Fruit fly (Drosophila melanogaster) whole organism, embryonic: ENCODE measurements around the gene Cyp4ac2.

Experiments used
- Abd-B ChIP-seq: fragments of 200-800 bp; sonication (Bioruptor generic); optimal IDR thresholded peaks from 2 replicates; lab custom pipeline; 2018; ENCODE audit warnings: missing biosample characterization, mild to moderate bottlenecking, missing genetic modification characterization, moderate library complexity
- Awh ChIP-seq: fragments of 200-800 bp; sonication (Bioruptor generic); IDR thresholded peaks from 2 replicates; pipeline ENCODE4, ENCODE4 v1.3.6; 2022; ENCODE audit warnings: missing biosample characterization, missing genetic modification characterization
- CG10267 ChIP-seq: fragments of 200-800 bp; sonication (Bioruptor generic); optimal IDR thresholded peaks from 2 replicates; lab custom pipeline; 2018; ENCODE audit warnings: missing biosample characterization, mild to moderate bottlenecking, missing genetic modification characterization, moderate library complexity
- CG11093 ChIP-seq: fragments of 200-800 bp; sonication (Bioruptor generic); IDR thresholded peaks from 3 replicates; pipeline ENCODE4 v1.3.6; 2022; ENCODE audit warnings: missing biosample characterization, missing genetic modification characterization
- CG11504 ChIP-seq: fragments of 200-800 bp; sonication (Bioruptor generic); optimal IDR thresholded peaks from 3 replicates; lab custom pipeline; 2019; ENCODE audit warnings: missing biosample characterization, mild to moderate bottlenecking, missing genetic modification characterization, moderate library complexity
- CG12769 ChIP-seq: fragments of 200-800 bp; sonication (Bioruptor generic); optimal IDR thresholded peaks from 2 replicates; lab custom pipeline; 2019; ENCODE audit warnings: missing biosample characterization, mild to moderate bottlenecking, missing genetic modification characterization, moderate library complexity
- CG13894 ChIP-seq: fragments of 200-800 bp; sonication (Bioruptor generic); optimal IDR thresholded peaks from 3 replicates; lab custom pipeline; 2018; ENCODE audit warnings: missing biosample characterization, mild to moderate bottlenecking, missing genetic modification characterization, moderate library complexity
- CG14965 ChIP-seq: fragments of 200-800 bp; sonication (Bioruptor generic); optimal IDR thresholded peaks from 2 replicates; lab custom pipeline; 2016; ENCODE audit warnings: missing biosample characterization, missing genetic modification characterization, borderline replicate concordance
- CG15269 ChIP-seq: fragments of 200-800 bp; sonication (Bioruptor generic); optimal IDR thresholded peaks from 2 replicates; lab custom pipeline; 2018; ENCODE audit warnings: missing biosample characterization, mild to moderate bottlenecking, missing genetic modification characterization, moderate library complexity
- CG1603 ChIP-seq: fragments of 200-800 bp; sonication (Bioruptor generic); optimal IDR thresholded peaks from 2 replicates; lab custom pipeline; 2019; ENCODE audit warnings: missing biosample characterization, mild to moderate bottlenecking, missing genetic modification characterization, moderate library complexity
- CG1647 ChIP-seq: fragments of 200-800 bp; sonication (Bioruptor generic); optimal IDR thresholded peaks from 3 replicates; lab custom pipeline; 2016; ENCODE audit warnings: missing biosample characterization, missing genetic modification characterization
- CG17361 ChIP-seq: fragments of 200-800 bp; sonication (Bioruptor generic); IDR thresholded peaks from 3 replicates; pipeline ENCODE4 v1.3.6; 2022; ENCODE audit warnings: missing biosample characterization, missing genetic modification characterization
- CG18011 ChIP-seq: fragments of 200-800 bp; sonication (Bioruptor generic); optimal IDR thresholded peaks from 2 replicates; lab custom pipeline; 2017; ENCODE audit warnings: missing biosample characterization, missing genetic modification characterization, mild to moderate bottlenecking, moderate library complexity, missing genotype
- CG18599 ChIP-seq: fragments of 200-800 bp; sonication (Bioruptor generic); optimal IDR thresholded peaks from 3 replicates; lab custom pipeline; 2017; ENCODE audit warnings: missing biosample characterization, missing genetic modification characterization, mild to moderate bottlenecking, moderate library complexity, missing genetic modification reagents
- CG18619 ChIP-seq: fragments of 200-800 bp; sonication (Bioruptor generic); optimal IDR thresholded peaks from 3 replicates; lab custom pipeline; 2017; ENCODE audit warnings: missing biosample characterization, mild to moderate bottlenecking, missing genetic modification characterization
- CG3847 ChIP-seq: fragments of 200-800 bp; sonication (Bioruptor generic); IDR thresholded peaks from 2 replicates; pipeline ENCODE4 v1.3.6; 2022; ENCODE audit warnings: missing biosample characterization, missing genetic modification characterization
- CG6683 ChIP-seq: fragments of 200-800 bp; sonication (Bioruptor generic); optimal IDR thresholded peaks from 2 replicates; lab custom pipeline; 2017; ENCODE audit warnings: missing biosample characterization, mild to moderate bottlenecking, missing genetic modification characterization, missing genetic modification reagents
- CG7987 ChIP-seq: fragments of 200-800 bp; sonication (Bioruptor generic); optimal IDR thresholded peaks from 2 replicates; lab custom pipeline; 2018; ENCODE audit warnings: missing biosample characterization, mild to moderate bottlenecking, missing genetic modification characterization, moderate library complexity
- CG8359 ChIP-seq: fragments of 200-800 bp; sonication (Bioruptor generic); optimal IDR thresholded peaks from 2 replicates; lab custom pipeline; 2017; ENCODE audit warnings: missing biosample characterization, mild to moderate bottlenecking, missing genetic modification characterization, borderline replicate concordance
- CG9609 ChIP-seq: fragments of 200-800 bp; sonication (Bioruptor generic); optimal IDR thresholded peaks from 3 replicates; lab custom pipeline; 2016; ENCODE audit warnings: missing biosample characterization, missing genetic modification characterization
- CG9727 ChIP-seq: fragments of 200-800 bp; sonication (Bioruptor generic); optimal IDR thresholded peaks from 3 replicates; lab custom pipeline; 2017; ENCODE audit warnings: missing biosample characterization, mild to moderate bottlenecking, missing genetic modification characterization
- CG9817 ChIP-seq: fragments of 200-800 bp; sonication (Bioruptor generic); optimal IDR thresholded peaks from 2 replicates; lab custom pipeline; 2018; ENCODE audit warnings: missing biosample characterization, mild to moderate bottlenecking, missing genetic modification characterization, moderate library complexity
- Dip2 ChIP-seq: fragments of 200-800 bp; sonication (Bioruptor generic); IDR thresholded peaks from 2 replicates; pipeline ENCODE4 v1.3.6; 2022; ENCODE audit warnings: missing biosample characterization, missing genetic modification characterization
- GATAe ChIP-seq: fragments of 200-800 bp; sonication (Bioruptor generic); conservative IDR thresholded peaks from 2 replicates; pipeline ENCODE4 v1.3.6; 2022; ENCODE audit warnings: missing biosample characterization, missing genetic modification characterization
- Gug ChIP-seq: fragments of 200-800 bp; sonication (Bioruptor generic); IDR thresholded peaks from 4 replicates; pipeline ENCODE4 v1.3.6; 2022; ENCODE audit warnings: missing biosample characterization, missing genetic modification characterization
- HLH4C ChIP-seq: fragments of 200-800 bp; sonication (Bioruptor generic); IDR thresholded peaks from 3 replicates; pipeline ENCODE4 v1.3.6; 2022; ENCODE audit warnings: missing biosample characterization, missing genetic modification characterization; ENCODE audit not compliant: partially characterized antibody
- Hr39 ChIP-seq: fragments of >200 bp; optimal IDR thresholded peaks from 2 replicates; lab custom pipeline; 2017
- Hsf ChIP-seq: fragments of 200-800 bp; sonication (Bioruptor generic); optimal IDR thresholded peaks from 3 replicates; lab custom pipeline; 2016; ENCODE audit warnings: missing biosample characterization, missing genetic modification characterization
- Med ChIP-seq: fragments of 200-800 bp; sonication (Bioruptor generic); peaks from one replicate; lab custom pipeline; 2016; ENCODE audit warnings: missing biosample characterization, missing genetic modification characterization, mild to moderate bottlenecking, inconsistent platforms, moderate library complexity
- Sox102F ChIP-seq: fragments of 200-800 bp; sonication (Bioruptor generic); optimal IDR thresholded peaks from 2 replicates; lab custom pipeline; 2018; ENCODE audit warnings: missing biosample characterization, mild to moderate bottlenecking, missing genetic modification characterization, moderate library complexity
- Sry-β ChIP-seq: fragments of 200-800 bp; sonication (Bioruptor generic); optimal IDR thresholded peaks from 2 replicates; lab custom pipeline; 2018; ENCODE audit warnings: missing biosample characterization, mild to moderate bottlenecking, missing genetic modification characterization, moderate library complexity
- Stat92E ChIP-seq, 3 experiments: fragments of >200 bp in 2 of 3; fragments of 200-800 bp in 1 of 3; sonication (Bioruptor generic) in 1 of 3; optimal IDR thresholded peaks; 2 replicates each; lab custom pipeline; 2017 to 2019; ENCODE audit warnings: missing biosample characterization in 3 of 3, missing genetic modification characterization in 3 of 3, mild to moderate bottlenecking in 1 of 3, moderate library complexity in 1 of 3
- Xrp1 ChIP-seq: fragments of 200-800 bp; sonication (Bioruptor generic); IDR thresholded peaks from 2 replicates; pipeline ENCODE4 v1.3.6; 2022; ENCODE audit warnings: missing biosample characterization, missing genetic modification characterization
- abd-A ChIP-seq: fragments of 200-800 bp; sonication (Bioruptor generic); optimal IDR thresholded peaks from 3 replicates; lab custom pipeline; 2019; ENCODE audit warnings: missing biosample characterization, mild to moderate bottlenecking, missing genetic modification characterization, moderate library complexity
- ara ChIP-seq: fragments of 200-800 bp; sonication (Bioruptor generic); IDR thresholded peaks from 2 replicates; pipeline ENCODE4 v1.3.6; 2022; ENCODE audit warnings: missing biosample characterization, missing genetic modification characterization
- btn ChIP-seq: fragments of 200-800 bp; sonication (Bioruptor generic); optimal IDR thresholded peaks from 2 replicates; lab custom pipeline; 2016; ENCODE audit warnings: missing biosample characterization, missing genetic modification characterization
- cad ChIP-seq: fragments of >200 bp; optimal IDR thresholded peaks from 2 replicates; lab custom pipeline; 2017; ENCODE audit warnings: missing biosample characterization, missing genetic modification characterization
- da ChIP-seq: fragments of 200-800 bp; sonication (Bioruptor generic); optimal IDR thresholded peaks from 2 replicates; lab custom pipeline; 2016; ENCODE audit warnings: missing biosample characterization, missing genetic modification characterization
- esg ChIP-seq: fragments of 200-800 bp; sonication (Bioruptor generic); conservative IDR thresholded peaks from 2 replicates; pipeline ENCODE4 v1.3.6; 2022; ENCODE audit warnings: missing biosample characterization, missing genetic modification characterization
- oc ChIP-seq: fragments of 200-800 bp; sonication (Bioruptor generic); optimal IDR thresholded peaks from 2 replicates; lab custom pipeline; 2018; ENCODE audit warnings: missing biosample characterization, mild to moderate bottlenecking, missing genetic modification characterization, moderate library complexity
- sug ChIP-seq: fragments of 200-800 bp; optimal IDR thresholded peaks from 2 replicates; lab custom pipeline; 2019; ENCODE audit warnings: missing biosample characterization, mild to moderate bottlenecking, missing genetic modification characterization, moderate library complexity
- tin ChIP-seq: fragments of 200-800 bp; sonication (Bioruptor generic); optimal IDR thresholded peaks from 3 replicates; lab custom pipeline; 2016; ENCODE audit warnings: missing biosample characterization, missing genetic modification characterization
- vvl ChIP-seq: fragments of 200-800 bp; sonication (Bioruptor generic); IDR thresholded peaks from 2 replicates; pipeline ENCODE4 v1.3.6; 2022; ENCODE audit warnings: missing biosample characterization, missing genetic modification characterization
- zfh1 ChIP-seq: fragments of 200-800 bp; sonication (Bioruptor generic); IDR thresholded peaks from 3 replicates; pipeline ENCODE4 v1.3.6; 2022; ENCODE audit warnings: missing biosample characterization, missing genetic modification characterization

The Cyp4ac2 gene

DNA sequence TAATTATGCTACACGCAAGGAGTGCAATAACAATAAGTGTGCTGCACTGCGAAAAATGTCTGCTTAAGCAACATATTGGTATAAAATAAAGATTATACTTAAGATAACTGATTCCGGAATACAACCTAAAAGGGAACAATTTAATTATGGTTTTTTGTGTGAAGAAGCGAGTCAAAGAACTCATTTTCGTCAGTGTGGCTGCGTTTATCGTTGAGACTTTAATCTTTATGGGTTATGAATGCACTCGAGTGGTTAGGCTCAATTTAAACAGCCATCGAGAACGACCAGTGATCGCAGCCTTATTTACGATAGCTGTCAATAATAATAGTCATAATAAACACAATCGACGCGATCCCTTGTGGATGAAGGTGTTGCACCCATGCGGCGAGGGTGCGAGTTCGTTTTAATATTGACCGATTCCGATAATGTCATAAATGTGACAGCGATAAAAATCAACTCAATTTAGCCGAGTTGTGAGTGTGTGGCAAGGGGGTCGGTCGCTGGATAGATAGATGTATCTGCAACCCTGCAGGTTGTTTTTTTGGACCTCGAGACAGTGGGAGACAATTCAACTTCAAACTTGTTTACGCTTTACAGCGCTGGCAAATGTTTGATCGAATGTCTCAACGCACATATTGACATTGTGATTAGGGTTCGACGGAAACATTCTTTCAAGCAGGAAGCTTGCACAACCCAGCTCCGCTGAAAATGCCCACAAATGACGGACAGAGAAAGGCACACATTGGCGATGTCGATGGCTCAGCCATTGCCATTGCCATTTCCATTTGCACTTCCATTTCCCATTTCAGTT lies 10.0 kb upstream of the Cyp4ac2 start (continued):
- TF ChIP-seq CG6683 (GFP tag; lab: Kevin White, UChicago), result no peak
- TF ChIP-seq CG14965 (GFP tag; lab: Kevin White, UChicago), result no peak
- TF ChIP-seq CG9609, result no peak
- TF ChIP-seq CG18619 (GFP tag; lab: Kevin White, UChicago), result no peak
- TF ChIP-seq sug, result peak; percentile 67
- TF ChIP-seq tin (GFP tag; lab: Kevin White, UChicago), result no peak
- TF ChIP-seq CG9817 (tag; lab: Kevin White, UChicago), result no peak
- peak; percentile 37; the same call in 1 of the 2 replicates for TF ChIP-seq GATAe (GFP tag; lab: Robert Waterston, UW)
- peak; percentile 72 for TF ChIP-seq CG9727 (GFP tag; lab: Kevin White, UChicago)
- no peak for TF ChIP-seq CG18011 (GFP tag; lab: Kevin White, UChicago)
- TF ChIP-seq, all 482 proteins: peak for 233

DNA sequence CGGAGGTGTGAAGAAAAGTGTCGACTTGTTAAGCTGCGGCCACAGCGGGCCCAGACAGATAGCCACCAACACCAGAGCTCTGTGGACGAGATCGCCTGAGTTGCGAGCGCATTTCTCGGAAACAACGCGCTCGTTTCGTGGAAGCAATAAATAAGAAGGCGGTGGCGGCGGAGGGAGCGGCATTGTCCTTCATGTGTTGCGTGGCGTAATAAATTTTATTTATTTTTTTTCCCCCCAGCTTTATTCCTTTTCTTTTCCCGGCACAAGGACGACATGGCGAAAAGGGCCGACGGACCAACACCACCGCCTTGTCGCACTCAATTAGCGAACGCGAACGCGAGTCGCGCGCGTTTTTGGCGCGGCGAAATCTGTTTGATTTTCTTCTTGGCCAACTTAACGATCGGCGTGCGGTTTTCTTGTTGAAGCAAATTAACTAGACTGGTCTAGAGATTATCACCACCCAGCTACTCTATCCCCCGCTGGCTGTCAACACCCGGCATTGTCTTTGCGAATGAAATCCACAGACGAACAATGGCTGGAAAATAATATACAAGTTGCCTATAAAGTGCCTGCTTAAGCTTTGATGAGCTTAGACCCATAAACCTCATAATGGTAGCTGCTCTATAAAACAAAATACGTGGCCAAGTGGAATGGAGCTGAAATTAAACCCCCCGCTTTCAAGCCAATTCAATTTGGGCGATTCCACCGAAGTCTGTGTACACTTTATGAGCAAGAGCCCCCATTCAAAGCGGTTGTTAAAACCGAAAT lies 6.9 kb upstream of the Cyp4ac2 start:
- TF ChIP-seq abd-A, result peak; percentile 86
- TF ChIP-seq CG15269 (tag; lab: Kevin White, UChicago), result peak; percentile 59
- no peak for TF ChIP-seq Hr39 (lab: Kevin White, UChicago)
- peak; percentile 25 for TF ChIP-seq CG12769 (tag; lab: Kevin White, UChicago)
- TF ChIP-seq CG11504 (tag; lab: Kevin White, UChicago), result peak; percentile 15
- TF ChIP-seq ara (GFP tag; lab: Robert Waterston, UW), result 0 out of 2 replicates have a peak, but pooled peaks have one; percentile 6
- peak; percentile 62 for TF ChIP-seq Med
- peak; percentile 20; the same call in 1 of the 2 replicates for TF ChIP-seq vvl (GFP tag; lab: Robert Waterston, UW)
- TF ChIP-seq Gug (GFP tag; lab: Robert Waterston, UW), result no peak
- peak; percentile 20 for TF ChIP-seq cad (GFP tag; lab: Kevin White, UChicago)
- TF ChIP-seq CG8359 (GFP tag; lab: Kevin White, UChicago), result peak; percentile 97
- TF ChIP-seq CG11093 (GFP tag; lab: Robert Waterston, UW), result no peak
- peak; percentile 27 for TF ChIP-seq CG13894 (tag; lab: Kevin White, UChicago)
- peak; percentile 16 for TF ChIP-seq Abd-B (GFP tag; lab: Kevin White, UChicago)
- no peak for TF ChIP-seq btn (GFP tag; lab: Kevin White, UChicago)
- TF ChIP-seq HLH4C (GFP tag; lab: Robert Waterston, UW), result 0 out of 3 replicates have a peak, but pooled peaks have one; percentile 26
- no peak for TF ChIP-seq Sox102F (GFP tag; lab: Kevin White, UChicago)
- TF ChIP-seq oc (tag; lab: Kevin White, UChicago), result peak; percentile 83
- peak; percentile 32; the same call in 1 of the 2 replicates for TF ChIP-seq Awh (GFP tag; lab: Robert Waterston, UW)
- 0 out of 3 replicates have a peak, but pooled peaks have one; percentile 11 for TF ChIP-seq CG17361 (GFP tag; lab: Robert Waterston, UW)
- peak in 1 of 3 experiments; percentile 35 for TF ChIP-seq Stat92E (GFP tag; optimal IDR thresholded peaks at IDR 0.05; lab: Kevin White, UChicago)

DNA sequence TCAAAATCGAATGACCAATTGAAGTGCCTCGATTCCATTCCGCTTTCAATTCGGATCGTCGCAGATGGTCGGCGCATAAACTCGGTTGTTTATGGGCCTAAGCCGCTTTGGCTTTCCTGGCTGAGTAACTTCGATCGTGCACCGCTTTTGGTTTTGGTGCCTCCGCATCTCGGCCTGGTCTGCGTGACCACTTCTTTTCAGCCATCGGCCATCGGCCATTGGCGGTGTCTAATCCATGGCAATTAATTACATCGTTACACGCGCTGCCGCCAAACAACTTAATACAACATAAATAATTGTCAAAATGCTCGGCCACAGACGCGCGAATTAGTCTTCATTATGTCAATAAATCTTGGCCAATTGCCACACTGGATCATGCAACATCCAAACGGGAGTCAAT lies 5.9 kb upstream of the Cyp4ac2 start:
- no peak for TF ChIP-seq CG10267
- no peak for TF ChIP-seq CG7987 (GFP tag; lab: Kevin White, UChicago)
- TF ChIP-seq Hsf, result no peak
- TF ChIP-seq Xrp1, result 0 out of 2 replicates have a peak, but pooled peaks have one; percentile 5
- no peak for TF ChIP-seq zfh1
- TF ChIP-seq CG8359 (GFP tag; lab: Kevin White, UChicago), result peak; percentile 20
- TF ChIP-seq CG18599 (GFP tag; lab: Kevin White, UChicago), result no peak
- TF ChIP-seq Dip2 (GFP tag; lab: Robert Waterston, UW), result no peak
- TF ChIP-seq da (GFP tag; lab: Kevin White, UChicago), result no peak
- no peak for TF ChIP-seq CG1647 (GFP tag; lab: Kevin White, UChicago)
- TF ChIP-seq esg (GFP tag; lab: Robert Waterston, UW), result no peak
- TF ChIP-seq Sry-β (GFP tag; lab: Kevin White, UChicago), result no peak
- no peak for TF ChIP-seq CG1603 (tag; lab: Kevin White, UChicago)
- TF ChIP-seq CG3847, result no peak
